Worm (Caenorhabditis elegans): Measurements from ENCODE around the gene fbxa-42.

ce11 chrIII:2233399-2233798 is 27.9 kb downstream of the fbxa-42 start:
- no peak for TF ChIP-seq tab-1 (GFP tag; IDR thresholded peaks at IDR 0.05)
- no peak for TF ChIP-seq flt-1 (GFP tag; IDR thresholded peaks at IDR 0.05)
- no peak for TF ChIP-seq T22C8.4 (GFP tag; IDR thresholded peaks at IDR 0.05)
- no peak for TF ChIP-seq cog-1 (tag; optimal IDR thresholded peaks at IDR 0.05)
- TF ChIP-seq klf-2 (GFP tag; conservative IDR thresholded peaks at IDR 0.05), result no peak
- no peak for TF ChIP-seq ref-1 (GFP tag; conservative IDR thresholded peaks at IDR 0.05)
- TF ChIP-seq ztf-23 (GFP tag; IDR thresholded peaks at IDR 0.05), result no peak
- no peak for TF ChIP-seq med-1 (GFP tag; optimal IDR thresholded peaks at IDR 0.05; ENCODE audit: insufficient read depth)
- TF ChIP-seq ztf-29 (GFP tag; IDR thresholded peaks at IDR 0.05), result no peak

All from whole organism, midembryonic.